Worm (Caenorhabditis elegans) whole organism, late embryonic: ENCODE results near the gene srd-18.

ENCODE experiments used
- C08G9.2 ChIP-seq: sonication (generic microtip); optimal IDR thresholded peaks from 2 replicates; lab custom pipeline; 2016; ENCODE audit warnings: mild to moderate bottlenecking, missing genetic modification characterization, moderate library complexity, missing compliant biosample characterization
- F13H6.1 ChIP-seq: sonication (generic microtip); optimal IDR thresholded peaks from 2 replicates; lab custom pipeline; 2016; ENCODE audit warnings: missing genetic modification characterization, missing compliant biosample characterization
- K09A11.1 ChIP-seq: sonication (generic microtip); optimal IDR thresholded peaks from 2 replicates; lab custom pipeline; 2017; ENCODE audit warnings: antibody characterized with exemption, mild to moderate bottlenecking, missing genetic modification characterization, missing compliant biosample characterization; ENCODE audit not compliant: insufficient read depth
- Y22D7AL.16 ChIP-seq: sonication (generic microtip); optimal IDR thresholded peaks from 2 replicates; lab custom pipeline; 2016; ENCODE audit warnings: missing genetic modification characterization, missing compliant biosample characterization
- ama-1 ChIP-seq: fragments of 150-350 bp; optimal IDR thresholded peaks from 2 replicates; lab custom pipeline; 2014
- ceh-14 ChIP-seq: sonication (generic microtip); optimal IDR thresholded peaks from 2 replicates; lab custom pipeline; 2016; ENCODE audit warnings: missing genotype, missing genetic modification characterization, missing compliant biosample characterization
- ceh-18 ChIP-seq: sonication (generic microtip); optimal IDR thresholded peaks from 2 replicates; lab custom pipeline; 2016; ENCODE audit warnings: missing genetic modification characterization, missing compliant biosample characterization
- ceh-19 ChIP-seq: fragments of 200-800 bp; sonication (Bioruptor generic); optimal IDR thresholded peaks from 2 replicates; lab custom pipeline; 2018; ENCODE audit warnings: mild to moderate bottlenecking, missing genetic modification characterization, missing compliant biosample characterization
- ceh-2 ChIP-seq: sonication (generic microtip); optimal IDR thresholded peaks from 2 replicates; lab custom pipeline; 2016; ENCODE audit warnings: missing genotype, missing genetic modification characterization, missing compliant biosample characterization
- ceh-24 ChIP-seq: sonication (generic microtip); optimal IDR thresholded peaks from 2 replicates; lab custom pipeline; 2016; ENCODE audit warnings: mild to moderate bottlenecking, missing genetic modification characterization, missing compliant biosample characterization
- ceh-30 ChIP-seq: fragments of 150-350 bp; optimal IDR thresholded peaks from 2 replicates; lab custom pipeline; 2014; ENCODE audit warnings: missing biosample characterization, missing genetic modification characterization
- ceh-31 ChIP-seq: sonication (generic microtip); optimal IDR thresholded peaks from 2 replicates; lab custom pipeline; 2016; ENCODE audit warnings: missing genetic modification characterization, missing compliant biosample characterization
- ceh-34 ChIP-seq: sonication (generic microtip); optimal IDR thresholded peaks from 2 replicates; lab custom pipeline; 2016; ENCODE audit warnings: mild to moderate bottlenecking, missing genetic modification characterization, missing compliant biosample characterization
- ceh-48 ChIP-seq: sonication (generic microtip); optimal IDR thresholded peaks from 2 replicates; lab custom pipeline; 2016; ENCODE audit warnings: missing genetic modification characterization, inconsistent platforms, missing compliant biosample characterization
- che-1 ChIP-seq: sonication (generic microtip); optimal IDR thresholded peaks from 2 replicates; lab custom pipeline; 2016; ENCODE audit warnings: mild to moderate bottlenecking, missing genetic modification characterization, missing compliant biosample characterization
- dve-1 ChIP-seq: sonication (generic microtip); optimal IDR thresholded peaks from 2 replicates; lab custom pipeline; 2017; ENCODE audit warnings: antibody characterized with exemption, mild to moderate bottlenecking, missing genetic modification characterization, missing compliant biosample characterization
- elt-2 ChIP-seq: sonication (generic microtip); optimal IDR thresholded peaks from 2 replicates; lab custom pipeline; 2016; ENCODE audit warnings: missing genetic modification reagents, missing genetic modification characterization, missing compliant biosample characterization
- eyg-1 ChIP-seq: sonication (generic microtip); optimal IDR thresholded peaks from 2 replicates; lab custom pipeline; 2016; ENCODE audit warnings: missing genotype, missing genetic modification characterization, missing compliant biosample characterization
- fax-1 ChIP-seq: sonication (generic microtip); optimal IDR thresholded peaks from 2 replicates; lab custom pipeline; 2016; ENCODE audit warnings: missing genotype, missing genetic modification characterization, missing compliant biosample characterization
- fkh-6 ChIP-seq: sonication (generic microtip); optimal IDR thresholded peaks from 2 replicates; lab custom pipeline; 2016; ENCODE audit warnings: missing genetic modification characterization, missing compliant biosample characterization
- hlh-13 ChIP-seq: fragments of 200-800 bp; sonication (Bioruptor generic); optimal IDR thresholded peaks from 2 replicates; lab custom pipeline; 2018; ENCODE audit warnings: mild to moderate bottlenecking, missing genetic modification characterization, missing compliant biosample characterization
- hlh-15 ChIP-seq: sonication (generic microtip); optimal IDR thresholded peaks from 2 replicates; lab custom pipeline; 2016; ENCODE audit warnings: missing genetic modification characterization, missing compliant biosample characterization
- hlh-30 ChIP-seq: sonication (generic microtip); optimal IDR thresholded peaks from 2 replicates; lab custom pipeline; 2017; ENCODE audit warnings: antibody characterized with exemption, missing genetic modification characterization, missing compliant biosample characterization; ENCODE audit not compliant: insufficient read depth
- hlh-8 ChIP-seq: sonication (generic microtip); optimal IDR thresholded peaks from 2 replicates; lab custom pipeline; 2016; ENCODE audit warnings: missing genotype, missing genetic modification characterization, missing compliant biosample characterization
- lin-11 ChIP-seq: fragments of 200-800 bp; sonication (Bioruptor generic); optimal IDR thresholded peaks from 2 replicates; lab custom pipeline; 2018; ENCODE audit warnings: mild to moderate bottlenecking, missing genetic modification characterization, missing compliant biosample characterization
- madf-2 ChIP-seq: sonication (generic microtip); optimal IDR thresholded peaks from 2 replicates; lab custom pipeline; 2017; ENCODE audit warnings: missing genetic modification characterization, missing compliant biosample characterization
- mec-3 ChIP-seq: sonication (generic microtip); optimal IDR thresholded peaks from 2 replicates; lab custom pipeline; 2016; ENCODE audit warnings: borderline replicate concordance, missing genetic modification characterization, missing compliant biosample characterization
- nfya-1 ChIP-seq: sonication (generic microtip); optimal IDR thresholded peaks from 2 replicates; lab custom pipeline; 2017; ENCODE audit warnings: missing genetic modification characterization, mild to moderate bottlenecking, missing compliant biosample characterization, antibody characterized with exemption, moderate library complexity
- nhr-11 ChIP-seq: fragments of 150-350 bp; optimal IDR thresholded peaks from 2 replicates; lab custom pipeline; 2014; ENCODE audit warnings: missing biosample characterization, missing genetic modification characterization
- nhr-232 ChIP-seq: sonication (generic microtip); optimal IDR thresholded peaks from 2 replicates; lab custom pipeline; 2016; ENCODE audit warnings: missing genetic modification characterization, missing compliant biosample characterization
- odd-2 ChIP-seq: sonication (generic microtip); optimal IDR thresholded peaks from 2 replicates; lab custom pipeline; 2017; ENCODE audit warnings: antibody characterized with exemption, mild to moderate bottlenecking, missing genetic modification characterization, missing compliant biosample characterization
- pag-3 ChIP-seq: sonication (generic microtip); optimal IDR thresholded peaks from 2 replicates; lab custom pipeline; 2016; ENCODE audit warnings: missing compliant biosample characterization, missing genetic modification characterization, borderline replicate concordance
- pat-9 ChIP-seq: fragments of 200-800 bp; sonication (Bioruptor generic); optimal IDR thresholded peaks from 2 replicates; lab custom pipeline; 2018; ENCODE audit warnings: mild to moderate bottlenecking, missing genetic modification characterization, moderate library complexity, missing compliant biosample characterization
- pax-1 ChIP-seq: fragments of 150-350 bp; optimal IDR thresholded peaks from 2 replicates; lab custom pipeline; 2014; ENCODE audit warnings: missing biosample characterization, missing genetic modification characterization
- pha-2 ChIP-seq: sonication (generic microtip); optimal IDR thresholded peaks from 2 replicates; lab custom pipeline; 2017; ENCODE audit warnings: mild to moderate bottlenecking, missing genetic modification characterization, missing compliant biosample characterization
- pha-4 ChIP-seq: fragments of 150-350 bp; optimal IDR thresholded peaks from 2 replicates; lab custom pipeline; 2018; ENCODE audit warnings: missing biosample characterization, missing genetic modification reagents, missing genetic modification characterization
- ref-2 ChIP-seq: sonication (generic microtip); optimal IDR thresholded peaks from 2 replicates; lab custom pipeline; 2016; ENCODE audit warnings: missing genetic modification characterization, missing compliant biosample characterization
- rnt-1 ChIP-seq: sonication (generic microtip); optimal IDR thresholded peaks from 2 replicates; lab custom pipeline; 2016; ENCODE audit warnings: missing genetic modification characterization, missing compliant biosample characterization
- sdc-2 ChIP-seq: sonication (generic microtip); optimal IDR thresholded peaks from 2 replicates; lab custom pipeline; 2016; ENCODE audit warnings: missing genotype, missing genetic modification characterization, missing compliant biosample characterization
- sox-2 ChIP-seq: fragments of 200-800 bp; sonication (Bioruptor generic); IDR thresholded peaks from 2 replicates; pipeline ENCODE4 v1.3.6; 2022; ENCODE audit warnings: missing genetic modification reagents, missing genetic modification characterization, missing compliant biosample characterization
- sox-4 ChIP-seq: sonication (generic microtip); optimal IDR thresholded peaks from 2 replicates; lab custom pipeline; 2017; ENCODE audit warnings: mild to moderate bottlenecking, missing genetic modification characterization, inconsistent platforms, missing compliant biosample characterization
- syd-9 ChIP-seq: sonication (generic microtip); optimal IDR thresholded peaks from 2 replicates; lab custom pipeline; 2016; ENCODE audit warnings: mild to moderate bottlenecking, missing genetic modification characterization, moderate library complexity, missing compliant biosample characterization
- tbx-2 ChIP-seq: sonication (generic microtip); optimal IDR thresholded peaks from 2 replicates; lab custom pipeline; 2016; ENCODE audit warnings: missing genetic modification characterization, missing compliant biosample characterization
- tbx-7 ChIP-seq: sonication (generic microtip); optimal IDR thresholded peaks from 2 replicates; lab custom pipeline; 2016; ENCODE audit warnings: missing genotype, missing genetic modification characterization, missing compliant biosample characterization
- unc-42 ChIP-seq: sonication (generic microtip); optimal IDR thresholded peaks from 2 replicates; lab custom pipeline; 2016; ENCODE audit warnings: missing genotype, missing genetic modification characterization, missing compliant biosample characterization
- unc-55 ChIP-seq: sonication (generic microtip); optimal IDR thresholded peaks from 2 replicates; lab custom pipeline; 2017; ENCODE audit warnings: missing biosample characterization, missing genetic modification reagents, missing genetic modification characterization
- unc-86 ChIP-seq: sonication (generic microtip); optimal IDR thresholded peaks from 2 replicates; lab custom pipeline; 2016; ENCODE audit warnings: missing genetic modification characterization, missing compliant biosample characterization
- ztf-16 ChIP-seq: sonication (generic microtip); optimal IDR thresholded peaks from 2 replicates; lab custom pipeline; 2017; ENCODE audit warnings: missing genetic modification characterization, missing compliant biosample characterization

srd-18 gene

DNA sequence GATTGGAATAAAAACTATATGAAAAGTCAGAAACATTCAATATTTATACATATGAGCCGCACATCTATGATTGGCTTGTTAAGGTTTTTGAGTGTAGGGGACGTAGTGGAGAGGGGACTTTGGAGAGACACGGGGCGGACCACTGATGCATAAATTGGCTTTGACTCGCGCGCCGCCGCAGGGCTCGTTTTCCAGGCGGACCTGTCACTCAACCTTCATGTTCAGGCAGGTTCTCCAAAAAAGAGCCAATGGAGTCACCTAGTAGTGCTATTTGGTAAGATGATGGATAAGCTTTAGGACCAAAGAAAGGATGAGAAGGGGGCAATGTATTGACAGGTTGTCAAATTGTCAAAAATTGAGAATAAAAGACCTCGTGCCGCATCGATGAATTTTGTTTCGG is 31.7 kb downstream of the srd-18 start:
- TF ChIP-seq pax-1 (no peak), pha-2 (tag; lab: Kevin White, UChicago) (no peak), sox-2 (GFP tag; lab: Robert Waterston, UW) (no peak), madf-2 (tag; lab: Kevin White, UChicago) (no peak), ceh-31 (no peak), unc-55 (GFP tag; lab: Kevin White, UChicago) (peak; percentile 76), unc-42 (tag; lab: Kevin White, UChicago) (peak; percentile 18), ceh-24 (tag; lab: Kevin White, UChicago) (no peak), nhr-11 (tag; lab: Kevin White, UChicago) (no peak)
- TF ChIP-seq, all 69 proteins: peak for 2

DNA sequence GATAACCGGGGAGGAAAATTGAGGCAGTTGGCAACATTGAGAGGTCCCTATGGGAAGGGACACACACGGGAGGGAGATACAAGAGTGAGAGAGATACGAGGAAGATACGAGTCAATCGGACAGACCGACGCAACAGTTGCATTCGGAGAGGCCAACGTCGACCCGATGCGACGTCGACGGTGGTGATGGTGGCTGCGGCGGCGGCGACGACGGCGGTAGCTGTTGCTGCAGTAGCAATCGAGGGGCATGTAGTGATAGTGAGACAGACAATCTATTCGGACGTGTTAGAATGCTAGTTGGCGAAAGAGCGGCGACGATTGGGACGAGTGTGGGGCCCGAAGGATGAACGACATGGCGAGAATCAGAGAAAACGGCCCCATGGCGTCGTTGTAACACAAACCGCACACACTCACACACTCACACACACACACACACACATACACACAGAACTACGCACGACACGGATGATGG is 33.3 kb downstream of the srd-18 start:
- peak; percentile 60 for TF ChIP-seq tbx-2 (tag; lab: Kevin White, UChicago)
- TF ChIP-seq pat-9: peak; percentile 75
- TF ChIP-seq unc-86 (tag; lab: Kevin White, UChicago): no peak
- peak; percentile 91 for TF ChIP-seq ceh-18 (tag; lab: Kevin White, UChicago)
- TF ChIP-seq ztf-16: no peak
- no peak for TF ChIP-seq tbx-7
- TF ChIP-seq eyg-1 (tag; lab: Kevin White, UChicago): no peak
- peak; percentile 79 for TF ChIP-seq syd-9 (tag; lab: Kevin White, UChicago)
- TF ChIP-seq nhr-232 (tag; lab: Kevin White, UChicago): no peak
- TF ChIP-seq ceh-19: peak; percentile 40
- no peak for TF ChIP-seq nfya-1 (tag; lab: Kevin White, UChicago)
- TF ChIP-seq unc-42 (tag; lab: Kevin White, UChicago): peak; percentile 19
- TF ChIP-seq fax-1 (tag; lab: Kevin White, UChicago): no peak
- TF ChIP-seq sox-2 (GFP tag; lab: Robert Waterston, UW): no peak
- TF ChIP-seq madf-2 (tag; lab: Kevin White, UChicago): peak; percentile 24
- TF ChIP-seq ceh-48 (tag; lab: Kevin White, UChicago): peak; percentile 5
- TF ChIP-seq ceh-2 (tag; lab: Kevin White, UChicago): peak; percentile 11
- TF ChIP-seq hlh-8 (tag; lab: Kevin White, UChicago): no peak
- TF ChIP-seq ref-2 (tag; lab: Kevin White, UChicago): peak; percentile 25
- TF ChIP-seq hlh-13 (GFP tag; lab: Kevin White, UChicago): peak; percentile 10
- peak; percentile 50 for TF ChIP-seq sdc-2 (tag; lab: Kevin White, UChicago)
- no peak for TF ChIP-seq pag-3 (tag; lab: Kevin White, UChicago)
- no peak for TF ChIP-seq pha-4 (tag; lab: Kevin White, UChicago)
- peak; percentile 19 for TF ChIP-seq Y22D7AL.16 (tag; lab: Kevin White, UChicago)
- TF ChIP-seq ceh-30 (tag; lab: Kevin White, UChicago): no peak
- no peak for TF ChIP-seq dve-1 (tag; lab: Kevin White, UChicago)
- no peak for TF ChIP-seq ceh-24 (tag; lab: Kevin White, UChicago)
- peak; percentile 37 for TF ChIP-seq ceh-31
- TF ChIP-seq C08G9.2: no peak
- TF ChIP-seq fkh-6 (tag; lab: Kevin White, UChicago): peak; percentile 17
- peak; percentile 95 for TF ChIP-seq rnt-1 (tag; lab: Kevin White, UChicago)
- TF ChIP-seq ceh-34: peak; percentile 81
- no peak for TF ChIP-seq odd-2 (tag; lab: Kevin White, UChicago)
- TF ChIP-seq che-1: peak; percentile 12
- TF ChIP-seq mec-3: peak; percentile 46
- TF ChIP-seq ceh-14: no peak
- TF ChIP-seq ama-1 (lab: Kevin White, UChicago): no peak
- TF ChIP-seq K09A11.1 (tag; lab: Kevin White, UChicago): no peak
- TF ChIP-seq elt-2 (tag; lab: Kevin White, UChicago): no peak
- no peak for TF ChIP-seq lin-11
- TF ChIP-seq F13H6.1 (tag; lab: Kevin White, UChicago): peak; percentile 62
- TF ChIP-seq unc-55 (GFP tag; lab: Kevin White, UChicago): peak; percentile 30
- no peak for TF ChIP-seq hlh-15 (tag; lab: Kevin White, UChicago)
- TF ChIP-seq hlh-30 (tag; lab: Kevin White, UChicago): no peak
- TF ChIP-seq sox-4: peak; percentile 51
